Worm (Caenorhabditis elegans) whole organism, L2 larva: Measurements from ENCODE around the gene mes-2.
"Not testable (repeated sequence)": the region's sequence is repeated elsewhere in the genome, so short reads cannot be mapped to it uniquely, and the experiment has no call there.

ENCODE experiments used
- C34F6.9 ChIP-seq: fragments of 150-350 bp; optimal IDR thresholded peaks from 2 replicates; lab custom pipeline; 2014; ENCODE audit warnings: missing biosample characterization, missing genetic modification characterization
- F13H6.1 ChIP-seq: sonication (generic microtip); optimal IDR thresholded peaks from 2 replicates; lab custom pipeline; 2016; ENCODE audit warnings: missing genetic modification characterization, missing compliant biosample characterization
- R02D3.7 ChIP-seq: fragments of 150-350 bp; optimal IDR thresholded peaks from 2 replicates; lab custom pipeline; 2014; ENCODE audit warnings: missing biosample characterization, missing genetic modification characterization
- Y55F3AM.14 ChIP-seq: fragments of 200-800 bp; sonication (Bioruptor generic); optimal IDR thresholded peaks from 2 replicates; lab custom pipeline; 2018; ENCODE audit warnings: mild to moderate bottlenecking, missing genetic modification characterization, missing compliant biosample characterization
- ZK546.5 ChIP-seq: sonication (generic microtip); optimal IDR thresholded peaks from 2 replicates; lab custom pipeline; 2017; ENCODE audit warnings: missing biosample characterization, missing genetic modification characterization
- alr-1 ChIP-seq: fragments of 150-350 bp; optimal IDR thresholded peaks from 2 replicates; lab custom pipeline; 2014; ENCODE audit warnings: missing biosample characterization, missing genetic modification characterization
- aly-2 ChIP-seq: fragments of 150-350 bp; optimal IDR thresholded peaks from 2 replicates; lab custom pipeline; 2014; ENCODE audit warnings: missing biosample characterization, missing genetic modification characterization
- ama-1 ChIP-seq: fragments of 150-350 bp; optimal IDR thresholded peaks from 2 replicates; lab custom pipeline; 2018; ENCODE audit warnings: inconsistent platforms
- blmp-1 ChIP-seq: sonication (generic microtip); optimal IDR thresholded peaks from 2 replicates; lab custom pipeline; 2017; ENCODE audit warnings: missing genetic modification characterization, mild to moderate bottlenecking, missing compliant biosample characterization, antibody characterized with exemption, moderate library complexity; ENCODE audit not compliant: insufficient read depth
- ceh-82 ChIP-seq: fragments of 150-350 bp; optimal IDR thresholded peaks from 2 replicates; lab custom pipeline; 2014; ENCODE audit warnings: missing biosample characterization, missing genetic modification characterization
- crh-2 ChIP-seq: sonication (generic microtip); optimal IDR thresholded peaks from 2 replicates; lab custom pipeline; 2017; ENCODE audit warnings: missing biosample characterization, missing genetic modification characterization
- dmd-4 ChIP-seq: sonication (generic microtip); optimal IDR thresholded peaks from 2 replicates; lab custom pipeline; 2017; ENCODE audit warnings: missing biosample characterization, missing genetic modification characterization
- egl-27 ChIP-seq: sonication (generic microtip); optimal IDR thresholded peaks from 3 replicates; lab custom pipeline; 2017; ENCODE audit warnings: missing biosample characterization, missing genetic modification reagents, missing genetic modification characterization
- elt-1 ChIP-seq: fragments of 150-350 bp; optimal IDR thresholded peaks from 2 replicates; lab custom pipeline; 2014; ENCODE audit warnings: missing biosample characterization, missing genetic modification characterization
- elt-3 ChIP-seq: sonication (generic microtip); optimal IDR thresholded peaks from 2 replicates; lab custom pipeline; 2017; ENCODE audit warnings: missing biosample characterization, missing genetic modification characterization
- fos-1 ChIP-seq: fragments of 150-350 bp; optimal IDR thresholded peaks from 2 replicates; lab custom pipeline; 2014; ENCODE audit warnings: missing biosample characterization, missing genetic modification characterization
- gmeb-1 ChIP-seq: fragments of 150-350 bp; optimal IDR thresholded peaks from 2 replicates; lab custom pipeline; 2014; ENCODE audit warnings: missing biosample characterization, missing genetic modification characterization
- lin-11 ChIP-seq: fragments of 150-350 bp; sonication (generic microtip); optimal IDR thresholded peaks from 2 replicates; lab custom pipeline; 2014; ENCODE audit warnings: missing biosample characterization, missing genetic modification characterization, inconsistent platforms, mixed read lengths
- lin-13 ChIP-seq: fragments of 150-350 bp; optimal IDR thresholded peaks from 2 replicates; lab custom pipeline; 2014; ENCODE audit warnings: missing biosample characterization, missing genetic modification reagents, missing genetic modification characterization
- lin-39 ChIP-seq: fragments of 150-350 bp; optimal IDR thresholded peaks from 2 replicates; lab custom pipeline; 2014; ENCODE audit warnings: missing biosample characterization, missing genetic modification reagents, missing genetic modification characterization
- lsy-2 ChIP-seq, 2 experiments: fragments of 150-350 bp in 1 of 2; sonication (generic microtip) in 1 of 2; optimal IDR thresholded peaks; 2 replicates each; lab custom pipeline; 2014 to 2017; ENCODE audit warnings: missing biosample characterization in 2 of 2, missing genetic modification characterization in 2 of 2
- mab-5 ChIP-seq: fragments of 150-350 bp; optimal IDR thresholded peaks from 2 replicates; lab custom pipeline; 2014; ENCODE audit warnings: missing biosample characterization, missing genetic modification characterization
- mdl-1 ChIP-seq, 2 experiments: fragments of 150-350 bp in 1 of 2; sonication (generic microtip) in 1 of 2; optimal IDR thresholded peaks; 2 replicates each; lab custom pipeline; 2017; ENCODE audit warnings: missing biosample characterization in 2 of 2, missing genetic modification characterization in 2 of 2
- nhr-11 ChIP-seq: fragments of 150-350 bp; optimal IDR thresholded peaks from 2 replicates; lab custom pipeline; 2014; ENCODE audit warnings: missing biosample characterization, missing genetic modification characterization
- nhr-129 ChIP-seq: fragments of 150-350 bp; optimal IDR thresholded peaks from 2 replicates; lab custom pipeline; 2014; ENCODE audit warnings: missing biosample characterization, missing genetic modification characterization
- nhr-21 ChIP-seq: fragments of 150-350 bp; optimal IDR thresholded peaks from 2 replicates; lab custom pipeline; 2014; ENCODE audit warnings: missing biosample characterization, missing genetic modification characterization
- nhr-25 ChIP-seq: fragments of 150-350 bp; sonication (generic microtip); optimal IDR thresholded peaks from 3 replicates; lab custom pipeline; 2014; ENCODE audit warnings: missing biosample characterization, missing genetic modification characterization
- nhr-6 ChIP-seq: fragments of 150-350 bp; optimal IDR thresholded peaks from 2 replicates; lab custom pipeline; 2014; ENCODE audit warnings: missing biosample characterization, missing genetic modification characterization
- nhr-77 ChIP-seq: fragments of 150-350 bp; optimal IDR thresholded peaks from 2 replicates; lab custom pipeline; 2014; ENCODE audit warnings: missing biosample characterization, missing genetic modification characterization
- sem-4 ChIP-seq: fragments of 150-350 bp; optimal IDR thresholded peaks from 2 replicates; lab custom pipeline; 2014; ENCODE audit warnings: missing biosample characterization, missing genetic modification reagents, missing genetic modification characterization
- skn-1 ChIP-seq: sonication (generic microtip); optimal IDR thresholded peaks from 2 replicates; lab custom pipeline; 2017; ENCODE audit warnings: missing biosample characterization, missing genetic modification characterization
- sma-3 ChIP-seq: sonication (generic microtip); optimal IDR thresholded peaks from 2 replicates; lab custom pipeline; 2016; ENCODE audit warnings: missing genetic modification reagents, missing genetic modification characterization, missing compliant biosample characterization
- sma-9 ChIP-seq, 2 experiments: fragments of 150-350 bp in 1 of 2; sonication (generic microtip) in 1 of 2; optimal IDR thresholded peaks; 2 replicates each; lab custom pipeline; 2014 to 2016; ENCODE audit warnings: missing genetic modification characterization in 2 of 2, mild to moderate bottlenecking in 1 of 2, missing biosample characterization in 1 of 2, missing compliant biosample characterization in 1 of 2, missing genetic modification reagents in 1 of 2, moderate library complexity in 1 of 2
- snpc-4 ChIP-seq: fragments of 150-350 bp; optimal IDR thresholded peaks from 2 replicates; lab custom pipeline; 2014; ENCODE audit warnings: missing biosample characterization, missing genetic modification characterization
- unc-55 ChIP-seq: fragments of 150-350 bp; sonication (generic microtip); optimal IDR thresholded peaks from 3 replicates; lab custom pipeline; 2014; ENCODE audit warnings: missing biosample characterization, missing genetic modification reagents, missing genetic modification characterization
- unc-62 ChIP-seq: fragments of 150-350 bp; optimal IDR thresholded peaks from 2 replicates; lab custom pipeline; 2014; ENCODE audit warnings: missing biosample characterization, missing genetic modification reagents, missing genetic modification characterization
- zag-1 ChIP-seq: fragments of 150-350 bp; optimal IDR thresholded peaks from 2 replicates; lab custom pipeline; 2014; ENCODE audit warnings: missing biosample characterization, missing genetic modification characterization
- ztf-11 ChIP-seq: sonication (generic microtip); optimal IDR thresholded peaks from 2 replicates; lab custom pipeline; 2017; ENCODE audit warnings: missing biosample characterization, missing genetic modification characterization
- ztf-4 ChIP-seq: fragments of 150-350 bp; optimal IDR thresholded peaks from 2 replicates; lab custom pipeline; 2014; ENCODE audit warnings: missing biosample characterization, missing genetic modification characterization

Gene mes-2

DNA sequence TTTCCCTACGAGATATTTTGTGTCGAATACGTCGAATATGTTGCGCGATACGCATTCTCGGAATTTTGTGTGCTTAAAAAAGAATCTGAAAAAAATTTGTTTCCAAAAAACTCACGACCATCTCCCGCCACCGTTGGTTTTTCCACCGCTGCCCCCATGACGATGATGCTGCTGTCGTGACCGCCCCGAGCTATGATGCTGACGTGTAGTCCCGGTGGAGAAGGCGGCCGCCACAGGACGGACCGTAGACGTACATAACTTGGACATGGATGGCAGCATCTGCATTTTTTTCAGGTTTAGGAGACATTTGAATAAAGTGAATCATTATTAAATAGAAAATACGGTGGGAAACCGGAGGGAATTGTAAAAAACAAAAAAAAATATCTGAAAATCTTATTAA, 39.6 kb upstream of the mes-2 start, which contains the start of gene ddl-3:
Gene ddl-3 (minus strand): TSS at position 289 of the 400 bp plus-strand sequence.
- TF ChIP-seq nhr-25, ztf-11, ztf-4 (tag; lab: Kevin White, UChicago): not testable (repeated sequence)

DNA sequence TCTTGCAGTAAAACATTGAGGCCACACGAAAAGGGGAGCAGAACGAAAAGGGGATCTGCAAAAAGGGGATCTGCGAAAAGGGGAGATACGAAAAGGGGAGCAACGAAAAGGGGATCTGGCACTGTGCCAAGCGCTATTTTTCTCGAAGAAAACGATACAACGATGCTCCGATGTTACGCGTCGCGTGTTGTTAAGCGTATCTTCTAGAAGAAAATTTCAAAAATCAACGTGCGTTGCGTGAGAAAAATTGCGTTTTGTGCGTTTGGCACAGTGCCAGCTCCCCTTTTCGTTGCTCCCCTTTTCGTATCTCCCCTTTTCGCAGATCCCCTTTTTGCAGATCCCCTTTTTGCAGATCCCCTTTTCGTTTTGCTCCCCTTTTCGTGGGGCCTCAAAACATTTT, 37.5 kb upstream of the mes-2 start, which contains the start of gene Y54G11A.9:
Gene Y54G11A.9 (minus strand): TSS at position 196 of the 400 bp plus-strand sequence.
- not testable (repeated sequence) for TF ChIP-seq elt-3 (tag; lab: Kevin White, UChicago); crh-2; mdl-1 (tag; optimal IDR thresholded peaks at IDR 0.05; lab: Kevin White, UChicago)
- TF ChIP-seq, all 48 proteins: peak for 0; not testable (repeated sequence) for 48

DNA sequence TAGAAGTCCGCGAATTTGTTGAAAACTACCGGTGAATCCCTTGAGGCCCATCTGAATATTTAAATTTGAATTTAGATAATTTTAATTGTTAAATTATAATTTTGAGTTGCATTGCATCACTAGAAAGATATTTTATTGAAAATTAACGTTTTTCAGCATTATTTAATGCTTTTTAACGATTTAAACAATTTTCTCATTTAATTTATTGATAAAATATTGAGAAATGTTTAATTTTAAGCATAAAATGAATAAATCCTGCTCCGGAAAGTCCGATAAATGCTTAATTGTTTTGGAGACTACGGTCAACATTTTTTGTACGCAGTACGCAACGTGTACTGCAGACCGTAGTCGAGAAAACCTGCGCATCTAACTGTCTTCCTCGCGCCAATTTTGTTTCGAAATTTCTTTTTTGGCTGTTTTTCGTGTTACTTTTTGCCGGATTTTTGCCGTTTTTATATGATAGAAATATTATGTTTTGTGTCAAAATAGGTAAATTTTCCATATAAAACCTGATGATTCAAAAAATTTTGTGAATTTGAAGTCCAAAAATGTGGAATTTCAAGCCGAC, 34.3 kb upstream of the mes-2 start, which contains the start of the genes Y54G11A.17, lin-7 and elof-1:
Gene Y54G11A.17 (minus strand): TSS at position 51 of the 568 bp plus-strand sequence.
Gene lin-7 (minus strand): TSS at position 51 of the 568 bp plus-strand sequence.
Gene elof-1 (plus strand): TSS at position 383 of the 568 bp plus-strand sequence.
- peak; percentile 66 for TF ChIP-seq F13H6.1 (tag; lab: Kevin White, UChicago)
- TF ChIP-seq elt-1 (tag; lab: Kevin White, UChicago), result no peak
- TF ChIP-seq sma-3 (GFP tag; lab: Kevin White, UChicago), result peak; percentile 83
- peak; percentile 48 for TF ChIP-seq zag-1
- peak; percentile 86 for TF ChIP-seq snpc-4 (tag; lab: Kevin White, UChicago)
- peak; percentile 68 for TF ChIP-seq egl-27
- TF ChIP-seq blmp-1 (tag; lab: Kevin White, UChicago), result peak; percentile 14
- peak; percentile 89 for TF ChIP-seq ama-1 (lab: Kevin White, UChicago)
- peak; percentile 64 for TF ChIP-seq sma-9 (GFP tag; optimal IDR thresholded peaks at IDR 0.05; lab: Kevin White, UChicago)
- TF ChIP-seq sma-9 (tag; optimal IDR thresholded peaks at IDR 0.05; lab: Kevin White, UChicago), result no peak
- no peak for TF ChIP-seq unc-62
- TF ChIP-seq ztf-11 (tag; lab: Kevin White, UChicago), result no peak
- TF ChIP-seq mab-5 (tag; lab: Kevin White, UChicago), result peak; percentile 36
- peak; percentile 94 for TF ChIP-seq ZK546.5 (tag; lab: Kevin White, UChicago)
- peak; percentile 61 for TF ChIP-seq nhr-6
- TF ChIP-seq skn-1, result peak; percentile 3
- TF ChIP-seq nhr-25 (tag; lab: Kevin White, UChicago), result peak; percentile 70
- TF ChIP-seq gmeb-1 (tag; lab: Kevin White, UChicago), result peak; percentile 80
- TF ChIP-seq lin-13 (GFP tag; lab: Kevin White, UChicago), result peak; percentile 87
- TF ChIP-seq ztf-4 (tag; lab: Kevin White, UChicago), result peak; percentile 70
- peak; percentile 49 for TF ChIP-seq nhr-77 (tag; lab: Kevin White, UChicago)
- TF ChIP-seq sem-4 (tag; lab: Kevin White, UChicago), result peak; percentile 54
- TF ChIP-seq ceh-82, result peak; percentile 12
- peak; percentile 94 for TF ChIP-seq nhr-129 (tag; lab: Kevin White, UChicago)
- no peak for TF ChIP-seq lin-39 (tag; lab: Kevin White, UChicago)
- no peak for TF ChIP-seq R02D3.7 (tag; lab: Kevin White, UChicago)
- TF ChIP-seq aly-2 (tag; lab: Kevin White, UChicago), result no peak
- peak; percentile 78 for TF ChIP-seq nhr-21 (tag; lab: Kevin White, UChicago)
- no peak for TF ChIP-seq nhr-11 (tag; lab: Kevin White, UChicago)
- peak; percentile 76 for TF ChIP-seq fos-1 (tag; lab: Kevin White, UChicago)
- peak in 1 of 2 experiments; percentile 30 for TF ChIP-seq mdl-1 (tag; optimal IDR thresholded peaks at IDR 0.05; lab: Kevin White, UChicago)
- TF ChIP-seq Y55F3AM.14 (GFP tag; lab: Kevin White, UChicago), result peak; percentile 2
- TF ChIP-seq lsy-2 (tag; optimal IDR thresholded peaks at IDR 0.05; lab: Kevin White, UChicago), result peak; percentile 99 to 100
- peak; percentile 95 for TF ChIP-seq lin-11
- TF ChIP-seq dmd-4 (tag; lab: Kevin White, UChicago), result no peak
- TF ChIP-seq crh-2, result peak; percentile 91
- peak; percentile 96 for TF ChIP-seq C34F6.9 (tag; lab: Kevin White, UChicago)
- no peak for TF ChIP-seq alr-1 (tag; lab: Kevin White, UChicago)
- peak; percentile 98 for TF ChIP-seq unc-55
